Fruit fly (Drosophila melanogaster): ENCODE results near the gene CG32986.

Gene CG32986

DNA sequence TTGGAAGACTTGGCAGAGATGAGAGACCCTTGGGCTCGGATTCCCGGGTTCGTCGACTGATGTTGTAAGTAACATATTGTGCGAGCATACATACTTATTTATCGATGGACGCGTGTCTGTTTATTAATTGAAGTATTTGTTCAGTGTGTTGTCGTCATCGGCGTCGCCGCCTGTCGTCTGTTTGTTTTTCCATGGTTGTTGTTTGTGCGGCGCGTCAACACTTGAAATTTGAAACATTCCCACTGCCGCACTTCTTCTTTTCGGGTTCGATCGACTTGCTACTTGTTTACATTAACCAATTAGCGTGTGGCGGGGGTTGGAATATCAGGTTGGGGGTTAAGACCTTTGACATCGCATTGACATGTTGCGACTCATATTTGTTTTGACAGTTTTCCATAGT, 10.3 kb upstream of the CG32986 start (continued):
- TF ChIP-seq ab (GFP tag; optimal IDR thresholded peaks at IDR 0.05) (no peak), CG17359 (tag; optimal IDR thresholded peaks at IDR 0.05) (peak; percentile 53), Elba2 (GFP tag; optimal IDR thresholded peaks at IDR 0.05) (no peak), pan (optimal IDR thresholded peaks at IDR 0.05) (no peak), pan (GFP tag; optimal IDR thresholded peaks at IDR 0.05 in 1 of 2, IDR thresholded peaks at IDR 0.05 in 1 of 2) (peak in 1 of 2 experiments; percentile 9), Hr3 (GFP tag; optimal IDR thresholded peaks at IDR 0.05) (no peak), lmd (GFP tag; IDR thresholded peaks at IDR 0.05) (no peak), CG10431 (GFP tag; optimal IDR thresholded peaks at IDR 0.05) (peak; percentile 70), CG12659 (GFP tag; optimal IDR thresholded peaks at IDR 0.05) (peak; percentile 18), psq (GFP tag; optimal IDR thresholded peaks at IDR 0.05) (peak; percentile 12), CG3163 (GFP tag; optimal IDR thresholded peaks at IDR 0.05) (peak; percentile 25), grn (GFP tag; optimal IDR thresholded peaks at IDR 0.05) (peak; percentile 61), Blimp-1 (GFP tag; optimal IDR thresholded peaks at IDR 0.05) (peak; percentile 53), p53 (GFP tag; optimal IDR thresholded peaks at IDR 0.05) (no peak), CG13775 (GFP tag; optimal IDR thresholded peaks at IDR 0.05) (peak; percentile 38), CG12942 (GFP tag; optimal IDR thresholded peaks at IDR 0.05) (no peak), sr (GFP tag; IDR thresholded peaks at IDR 0.05) (0 out of 3 replicates have a peak, but pooled peaks have one; percentile 20), PHDP (tag; optimal IDR thresholded peaks at IDR 0.05) (peak; percentile 62), CG3847 (GFP tag; IDR thresholded peaks at IDR 0.05) (no peak), hkb (optimal IDR thresholded peaks at IDR 0.05) (no peak), hkb (GFP tag; IDR thresholded peaks at IDR 0.05) (peak; percentile 62; the same call in 1 of the 2 replicates), Hand (GFP tag; optimal IDR thresholded peaks at IDR 0.05) (peak; percentile 12), CG12769 (tag; optimal IDR thresholded peaks at IDR 0.05) (no peak), ac (GFP tag; optimal IDR thresholded peaks at IDR 0.05) (peak; percentile 96), ftz-f1 (GFP tag; optimal IDR thresholded peaks at IDR 0.05) (no peak), dm (GFP tag; optimal IDR thresholded peaks at IDR 0.05) (no peak), dysf (GFP tag; IDR thresholded peaks at IDR 0.05) (no peak), Atf-2 (GFP tag; optimal IDR thresholded peaks at IDR 0.05) (peak; percentile 11), slp2 (GFP tag; optimal IDR thresholded peaks at IDR 0.05) (peak; percentile 34), CG9817 (tag; optimal IDR thresholded peaks at IDR 0.05) (no peak), Nf-YA (GFP tag; IDR thresholded peaks at IDR 0.05) (no peak), YL-1 (GFP tag; optimal IDR thresholded peaks at IDR 0.05) (peak; percentile 66), gsb (GFP tag; IDR thresholded peaks at IDR 0.05) (no peak), croc (GFP tag; conservative IDR thresholded peaks at IDR 0.05) (peak; percentile 49; the same call in 2 of the 3 replicates), NC2β (GFP tag; optimal IDR thresholded peaks at IDR 0.05) (peak; percentile 64), CG17385 (GFP tag; optimal IDR thresholded peaks at IDR 0.05) (peak; percentile 57), CG14050 (GFP tag; IDR thresholded peaks at IDR 0.05) (no peak), yki (optimal IDR thresholded peaks at IDR 0.05) (no peak), lov (optimal IDR thresholded peaks at IDR 0.05) (no peak), lov (GFP tag; IDR thresholded peaks at IDR 0.05) (peak; percentile 68; the same call in 2 of the 3 replicates), Asciz (GFP tag; optimal IDR thresholded peaks at IDR 0.05) (peak; percentile 81), sens-2 (GFP tag; IDR thresholded peaks at IDR 0.05) (no peak; the same call in 1 of the 2 replicates), her (GFP tag; optimal IDR thresholded peaks at IDR 0.05) (peak; percentile 40), Trl (optimal IDR thresholded peaks at IDR 0.05) (no peak), Trl (GFP tag; optimal IDR thresholded peaks at IDR 0.05) (peak; percentile 77), ap (GFP tag; IDR thresholded peaks at IDR 0.05) (no peak), Hr51 (GFP tag; optimal IDR thresholded peaks at IDR 0.05) (peak in 1 of 2 experiments; percentile 1), dmrt11E (tag; optimal IDR thresholded peaks at IDR 0.05) (peak; percentile 89), Ets65A (GFP tag) (peak; percentile 75), CG12391 (tag; optimal IDR thresholded peaks at IDR 0.05) (peak; percentile 51), btn (GFP tag; optimal IDR thresholded peaks at IDR 0.05) (peak; percentile 54), Nf-YC (tag; optimal IDR thresholded peaks at IDR 0.05) (no peak), CG2202 (tag; optimal IDR thresholded peaks at IDR 0.05) (peak; percentile 87)

Data from whole organism, embryonic.